Worm (Caenorhabditis elegans) whole organism, L4 larva: ENCODE data around the gene C29F5.1.
A peak's percentile ranks its signal among the peaks of the same experiment; 100 is the strongest.

Experiments
- Y5F2A.4 ChIP-seq: fragments of 200-800 bp; sonication (Bioruptor generic); optimal IDR thresholded peaks from 2 replicates; lab custom pipeline; 2018; ENCODE audit warnings: mild to moderate bottlenecking, missing genetic modification characterization, missing compliant biosample characterization
- Y75B8A.6 ChIP-seq: fragments of 200-800 bp; sonication (Bioruptor generic); IDR thresholded peaks from 2 replicates; pipeline ENCODE4 v1.3.6; 2022; ENCODE audit warnings: missing genetic modification reagents, missing genetic modification characterization, missing compliant biosample characterization
- ZK337.2 ChIP-seq: fragments of 200-800 bp; sonication (Bioruptor generic); IDR thresholded peaks from 2 replicates; pipeline ENCODE4 v1.3.6; 2022; ENCODE audit warnings: missing genetic modification reagents, missing genetic modification characterization, missing compliant biosample characterization
- aha-1 ChIP-seq: fragments of 150-350 bp; peaks from one replicate; lab custom pipeline; 2014; ENCODE audit warnings: missing biosample characterization, missing genetic modification characterization
- ama-1 ChIP-seq: fragments of 150-350 bp; optimal IDR thresholded peaks from 2 replicates; lab custom pipeline; 2014; ENCODE audit warnings: inconsistent platforms, mixed read lengths
- attf-4 ChIP-seq: sonication (generic microtip); optimal IDR thresholded peaks from 3 replicates; lab custom pipeline; 2017; ENCODE audit warnings: missing biosample characterization, missing genetic modification characterization
- ceh-20 ChIP-seq: fragments of 200-800 bp; sonication (Bioruptor generic); IDR thresholded peaks from 2 replicates; pipeline ENCODE4 v1.3.6; 2022; ENCODE audit warnings: missing genetic modification reagents, missing genetic modification characterization, missing compliant biosample characterization
- ceh-28 ChIP-seq: fragments of 150-350 bp; optimal IDR thresholded peaks from 2 replicates; lab custom pipeline; 2014; ENCODE audit warnings: missing biosample characterization, missing genetic modification reagents, missing genetic modification characterization
- ceh-62 ChIP-seq: sonication (generic microtip); optimal IDR thresholded peaks from 2 replicates; lab custom pipeline; 2017; ENCODE audit warnings: missing biosample characterization, missing genetic modification characterization
- cey-2 ChIP-seq: sonication (generic microtip); optimal IDR thresholded peaks from 3 replicates; lab custom pipeline; 2017; ENCODE audit warnings: missing genetic modification characterization, mild to moderate bottlenecking, missing compliant biosample characterization, antibody characterized with exemption, borderline replicate concordance; ENCODE audit not compliant: insufficient read depth
- daf-16 ChIP-seq, 3 experiments: sonication (generic microtip); optimal IDR thresholded peaks; 2 replicates each; lab custom pipeline; 2016 to 2017; ENCODE audit warnings: missing genetic modification characterization in 3 of 3, missing genetic modification reagents in 3 of 3, mild to moderate bottlenecking in 2 of 3, missing compliant biosample characterization in 2 of 3, missing biosample characterization in 1 of 3, moderate library complexity in 1 of 3
- daf-19 ChIP-seq: fragments of 200-800 bp; sonication (Bioruptor generic); conservative IDR thresholded peaks from 2 replicates; pipeline ENCODE4 v1.3.6; 2022; ENCODE audit warnings: missing genetic modification characterization, missing compliant biosample characterization
- dmd-6 ChIP-seq: fragments of 200-800 bp; sonication (Bioruptor generic); IDR thresholded peaks from 2 replicates; pipeline ENCODE4 v1.3.6; 2022; ENCODE audit warnings: missing genetic modification reagents, missing genetic modification characterization, missing compliant biosample characterization
- dmd-8 ChIP-seq: fragments of 200-800 bp; sonication (Bioruptor generic); IDR thresholded peaks from 2 replicates; pipeline ENCODE4 v1.3.6; 2022; ENCODE audit warnings: missing genetic modification characterization, missing compliant biosample characterization
- dmd-9 ChIP-seq: fragments of 200-800 bp; sonication (Bioruptor generic); IDR thresholded peaks from 2 replicates; pipeline ENCODE4 v1.3.6; 2022; ENCODE audit warnings: missing genetic modification reagents, missing genetic modification characterization, missing compliant biosample characterization
- dve-1 ChIP-seq: sonication (generic microtip); optimal IDR thresholded peaks from 2 replicates; lab custom pipeline; 2017; ENCODE audit warnings: antibody characterized with exemption, mild to moderate bottlenecking, missing genetic modification characterization, missing compliant biosample characterization; ENCODE audit not compliant: insufficient read depth
- egl-27 ChIP-seq: sonication (generic microtip); optimal IDR thresholded peaks from 3 replicates; lab custom pipeline; 2017; ENCODE audit warnings: missing biosample characterization, missing genetic modification reagents, missing genetic modification characterization
- hif-1 ChIP-seq, 2 experiments: sonication (generic microtip); optimal IDR thresholded peaks; 2 replicates each; lab custom pipeline; 2016 to 2017; ENCODE audit warnings: missing compliant biosample characterization in 2 of 2, missing genetic modification characterization in 2 of 2, missing genetic modification reagents in 2 of 2, missing genotype in 2 of 2, mild to moderate bottlenecking in 1 of 2
- hlh-11 ChIP-seq: fragments of 200-800 bp; sonication (Bioruptor generic); optimal IDR thresholded peaks from 2 replicates; lab custom pipeline; 2018; ENCODE audit warnings: mild to moderate bottlenecking, missing genetic modification characterization, missing compliant biosample characterization
- hlh-30 ChIP-seq: sonication (generic microtip); optimal IDR thresholded peaks from 2 replicates; lab custom pipeline; 2017; ENCODE audit warnings: antibody characterized with exemption, mild to moderate bottlenecking, missing genetic modification characterization, missing compliant biosample characterization; ENCODE audit not compliant: insufficient read depth
- lim-7 ChIP-seq: fragments of 200-800 bp; sonication (Bioruptor generic); IDR thresholded peaks from 2 replicates; pipeline ENCODE4 v1.3.6; 2022; ENCODE audit warnings: missing genetic modification characterization, missing compliant biosample characterization
- lin-38 ChIP-seq: fragments of 200-800 bp; sonication (Bioruptor generic); IDR thresholded peaks from 2 replicates; pipeline ENCODE4 v1.3.6; 2022; ENCODE audit warnings: missing genetic modification reagents, missing genetic modification characterization, missing compliant biosample characterization
- lin-39 ChIP-seq: fragments of 150-350 bp; optimal IDR thresholded peaks from 2 replicates; lab custom pipeline; 2014; ENCODE audit warnings: missing biosample characterization, missing genetic modification reagents, missing genetic modification characterization
- lsy-2 ChIP-seq, 2 experiments: fragments of 150-350 bp in 1 of 2; sonication (generic microtip) in 1 of 2; optimal IDR thresholded peaks; 2 replicates each; lab custom pipeline; 2014 to 2017; ENCODE audit warnings: missing biosample characterization in 2 of 2, missing genetic modification characterization in 2 of 2
- mes-2 ChIP-seq: sonication (generic microtip); optimal IDR thresholded peaks from 2 replicates; lab custom pipeline; 2016; ENCODE audit warnings: missing genotype, mild to moderate bottlenecking, missing genetic modification characterization, missing compliant biosample characterization; ENCODE audit not compliant: poor library complexity, severe bottlenecking
- mxl-3 ChIP-seq: fragments of 200-800 bp; sonication (Bioruptor generic); optimal IDR thresholded peaks from 2 replicates; lab custom pipeline; 2018; ENCODE audit warnings: mild to moderate bottlenecking, missing genetic modification characterization, missing compliant biosample characterization
- nhr-11 ChIP-seq: fragments of 150-350 bp; optimal IDR thresholded peaks from 2 replicates; lab custom pipeline; 2014; ENCODE audit warnings: missing biosample characterization, missing genetic modification characterization
- nhr-111 ChIP-seq: fragments of 200-800 bp; sonication (Bioruptor generic); optimal IDR thresholded peaks from 2 replicates; lab custom pipeline; 2018; ENCODE audit warnings: mild to moderate bottlenecking, missing genetic modification characterization, missing compliant biosample characterization
- nhr-237 ChIP-seq: sonication (generic microtip); optimal IDR thresholded peaks from 2 replicates; lab custom pipeline; 2017; ENCODE audit warnings: missing biosample characterization, missing genetic modification characterization
- nhr-41 ChIP-seq: fragments of 200-800 bp; sonication (Bioruptor generic); IDR thresholded peaks from 2 replicates; pipeline ENCODE4 v1.3.6; 2022; ENCODE audit warnings: missing genetic modification reagents, missing genetic modification characterization, missing compliant biosample characterization
- nhr-42 ChIP-seq: fragments of 200-800 bp; sonication (Bioruptor generic); IDR thresholded peaks from 2 replicates; pipeline ENCODE4 v1.3.6; 2022; ENCODE audit warnings: missing genetic modification characterization, missing compliant biosample characterization
- pqm-1 ChIP-seq: sonication (generic microtip); optimal IDR thresholded peaks from 2 replicates; lab custom pipeline; 2017; ENCODE audit warnings: missing biosample characterization, missing genetic modification characterization
- saeg-2 ChIP-seq: fragments of 200-800 bp; sonication (Bioruptor generic); IDR thresholded peaks from 2 replicates; pipeline ENCODE4 v1.3.6; 2022; ENCODE audit warnings: missing genetic modification reagents, missing genetic modification characterization, missing compliant biosample characterization
- sdz-12 ChIP-seq: fragments of 200-800 bp; sonication (Bioruptor generic); optimal IDR thresholded peaks from 2 replicates; lab custom pipeline; 2018; ENCODE audit warnings: mild to moderate bottlenecking, missing genetic modification characterization, missing compliant biosample characterization
- skn-1 ChIP-seq: fragments of 150-350 bp; optimal IDR thresholded peaks from 2 replicates; lab custom pipeline; 2014; ENCODE audit warnings: missing biosample characterization, missing genetic modification characterization
- spr-1 ChIP-seq: sonication (generic microtip); optimal IDR thresholded peaks from 2 replicates; lab custom pipeline; 2016; ENCODE audit warnings: mild to moderate bottlenecking, missing genetic modification characterization, missing compliant biosample characterization
- unc-130 ChIP-seq: sonication (generic microtip); optimal IDR thresholded peaks from 2 replicates; lab custom pipeline; 2016; ENCODE audit warnings: missing genetic modification reagents, missing genetic modification characterization, missing compliant biosample characterization
- ztf-11 ChIP-seq: fragments of 150-350 bp; optimal IDR thresholded peaks from 2 replicates; lab custom pipeline; 2014; ENCODE audit warnings: missing biosample characterization, missing genetic modification characterization
- ztf-7 ChIP-seq: fragments of 150-350 bp; optimal IDR thresholded peaks from 2 replicates; lab custom pipeline; 2014; ENCODE audit warnings: missing biosample characterization, missing genetic modification characterization

Gene C29F5.1

ce11 chrII:6335358-6335757 is 32.0 kb downstream of the C29F5.1 start, which contains the start of gene C32D5.14:
Gene C32D5.14, plus strand, starts transcription at chrII:6335488.
- TF ChIP-seq lin-38 (GFP tag; lab: Robert Waterston, UW), result no peak
- no peak for TF ChIP-seq nhr-237 (tag; lab: Kevin White, UChicago)
- no peak for TF ChIP-seq nhr-111 (GFP tag; lab: Kevin White, UChicago)
- no peak for TF ChIP-seq ama-1
- TF ChIP-seq daf-19 (GFP tag; lab: Robert Waterston, UW), result no peak
- no peak for TF ChIP-seq ceh-62 (tag; lab: Kevin White, UChicago)
- no peak for TF ChIP-seq nhr-42
- peak in 1 of 2 experiments; percentile 45 for TF ChIP-seq hif-1 (tag; optimal IDR thresholded peaks at IDR 0.05; lab: Kevin White, UChicago)
- TF ChIP-seq egl-27 (tag; lab: Kevin White, UChicago), result no peak
- TF ChIP-seq dmd-9, result no peak
- no peak for TF ChIP-seq daf-16 (GFP tag; optimal IDR thresholded peaks at IDR 0.05; lab: Kevin White, UChicago)
- peak; percentile 27 for TF ChIP-seq daf-16 (tag; optimal IDR thresholded peaks at IDR 0.05; lab: Kevin White, UChicago)
- no peak for TF ChIP-seq nhr-41
- TF ChIP-seq nhr-11 (tag; lab: Kevin White, UChicago), result peak; percentile 35
- TF ChIP-seq hlh-30 (tag; lab: Kevin White, UChicago), result no peak
- no peak for TF ChIP-seq lin-39 (tag; lab: Kevin White, UChicago)
- TF ChIP-seq ceh-20 (GFP tag; lab: Robert Waterston, UW), result no peak
- TF ChIP-seq dmd-6 (GFP tag; lab: Robert Waterston, UW), result peak; percentile 84
- no peak for TF ChIP-seq ztf-7 (tag; lab: Kevin White, UChicago)
- no peak for TF ChIP-seq cey-2 (tag; lab: Kevin White, UChicago)
- peak; percentile 54 for TF ChIP-seq dve-1 (tag; lab: Kevin White, UChicago)
- TF ChIP-seq aha-1, result peak; percentile 73
- TF ChIP-seq mxl-3, result peak; percentile 52
- peak; percentile 26 for TF ChIP-seq hlh-11

ce11 chrII:6339511-6339910 is 36.2 kb downstream of the C29F5.1 start:
- TF ChIP-seq ZK337.2 (GFP tag; lab: Robert Waterston, UW), result no peak
- no peak for TF ChIP-seq ztf-11 (tag; lab: Kevin White, UChicago)
- TF ChIP-seq spr-1, result no peak
- no peak for TF ChIP-seq saeg-2 (GFP tag; lab: Robert Waterston, UW)
- no peak for TF ChIP-seq ama-1
- peak; percentile 51 for TF ChIP-seq pqm-1 (tag; lab: Kevin White, UChicago)
- TF ChIP-seq ceh-28 (tag; lab: Kevin White, UChicago), result no peak
- no peak for TF ChIP-seq dmd-8 (GFP tag; lab: Robert Waterston, UW)
- TF ChIP-seq skn-1, result no peak
- TF ChIP-seq sdz-12 (GFP tag; lab: Kevin White, UChicago), result no peak
- peak in 1 of 2 experiments; percentile 11 for TF ChIP-seq lsy-2 (tag; optimal IDR thresholded peaks at IDR 0.05; lab: Kevin White, UChicago)
- TF ChIP-seq Y5F2A.4 (GFP tag; lab: Kevin White, UChicago), result no peak
- TF ChIP-seq aha-1, result peak; percentile 74
- TF ChIP-seq lim-7 (GFP tag; lab: Robert Waterston, UW), result no peak
- TF ChIP-seq daf-16 (GFP tag; optimal IDR thresholded peaks at IDR 0.05; lab: Kevin White, UChicago), result no peak
- peak; percentile 59 for TF ChIP-seq daf-16 (tag; optimal IDR thresholded peaks at IDR 0.05; lab: Kevin White, UChicago)
- TF ChIP-seq attf-4 (tag; lab: Kevin White, UChicago), result no peak
- TF ChIP-seq unc-130, result no peak
- peak; percentile 33 for TF ChIP-seq dve-1 (tag; lab: Kevin White, UChicago)
- TF ChIP-seq dmd-6 (GFP tag; lab: Robert Waterston, UW), result no peak
- TF ChIP-seq mes-2 (tag; lab: Kevin White, UChicago), result no peak
- TF ChIP-seq Y75B8A.6, result no peak
- TF ChIP-seq, all 104 proteins: peak for 5
